Worm (Caenorhabditis elegans) whole organism, L4/young adult: ENCODE results near the gene exc-13.

Source experiments
- W03F9.2 ChIP-seq: fragments of 150-350 bp; optimal IDR thresholded peaks from 2 replicates; lab custom pipeline; 2014; ENCODE audit warnings: missing biosample characterization, missing genetic modification characterization
- dao-5 ChIP-seq: sonication (generic microtip); optimal IDR thresholded peaks from 2 replicates; lab custom pipeline; 2016; ENCODE audit warnings: missing genotype, missing genetic modification characterization, moderate library complexity, missing compliant biosample characterization

- TF ChIP-seq dao-5 (tag; lab: Kevin White, UChicago) (no peak), W03F9.2 (no peak)
These were observed 35.0 kb downstream of the exc-13 start, which contains the start of gene cnc-9 for ce11 chrV:7400095-7400494.
